Worm (Caenorhabditis elegans) whole organism, dauer: ENCODE measurements around the gene nspg-7.1.
"Not testable (repeated sequence)": the region's sequence is repeated elsewhere in the genome, so short reads cannot be mapped to it uniquely, and the experiment has no call there.

Experiments used
- unc-62 ChIP-seq: sonication (generic microtip); optimal IDR thresholded peaks from 2 replicates; lab custom pipeline; 2017; ENCODE audit warnings: missing biosample characterization, missing genetic modification reagents, missing genetic modification characterization

nspg-7.1 gene

ce11 chrIV:9293825-9294224 is 36.8 kb downstream of the nspg-7.1 start, which contains the start of gene nhr-264:
Gene nhr-264 (minus strand): TSS chrIV:9293925.
- TF ChIP-seq unc-62, result not testable (repeated sequence)

- no peak for TF ChIP-seq unc-62
Measured at ce11 chrIV:9289635-9290034, 41.0 kb downstream of the nspg-7.1 start.

ce11 chrIV:9286305-9286704 is 44.4 kb downstream of the nspg-7.1 start, which contains the start of gene nhr-267:
Gene nhr-267 (minus strand): TSS chrIV:9286405.
- not testable (repeated sequence) for TF ChIP-seq unc-62
